Worm (Caenorhabditis elegans) whole organism, early embryonic: ENCODE results near the gene R10E8.6.
"Not testable (repeated sequence)": the region's sequence is repeated elsewhere in the genome, so short reads cannot be mapped to it uniquely, and the experiment has no call there.

ENCODE experiments used
- F13C5.2 ChIP-seq: sonication (generic microtip); optimal IDR thresholded peaks from 2 replicates; lab custom pipeline; 2017; ENCODE audit warnings: mild to moderate bottlenecking, missing genetic modification characterization, inconsistent platforms, missing compliant biosample characterization
- aly-1 ChIP-seq: sonication (generic microtip); optimal IDR thresholded peaks from 2 replicates; lab custom pipeline; 2016; ENCODE audit warnings: missing genetic modification characterization, missing compliant biosample characterization
- ama-1 ChIP-seq: fragments of 150-350 bp; optimal IDR thresholded peaks from 2 replicates; lab custom pipeline; 2014
- ets-7 ChIP-seq: sonication (generic microtip); optimal IDR thresholded peaks from 2 replicates; lab custom pipeline; 2016; ENCODE audit warnings: missing genotype, missing genetic modification characterization, missing compliant biosample characterization
- flt-1 ChIP-seq: fragments of 200-800 bp; sonication (Bioruptor generic); IDR thresholded peaks from 2 replicates; pipeline ENCODE4 v1.3.6; 2022; ENCODE audit warnings: missing genetic modification characterization, missing compliant biosample characterization
- hmbx-1 ChIP-seq: sonication (generic microtip); optimal IDR thresholded peaks from 2 replicates; lab custom pipeline; 2016; ENCODE audit warnings: mild to moderate bottlenecking, missing genetic modification characterization, missing compliant biosample characterization
- hnd-1 ChIP-seq: sonication (generic microtip); optimal IDR thresholded peaks from 2 replicates; lab custom pipeline; 2016; ENCODE audit warnings: missing genetic modification characterization, missing compliant biosample characterization
- pes-1 ChIP-seq: fragments of 200-800 bp; sonication (Bioruptor generic); IDR thresholded peaks from 2 replicates; pipeline ENCODE4 v1.3.6; 2022; ENCODE audit warnings: missing genetic modification reagents, missing genetic modification characterization, missing compliant biosample characterization
- scrt-1 ChIP-seq: fragments of 200-800 bp; sonication (Bioruptor generic); IDR thresholded peaks from 2 replicates; pipeline ENCODE4 v1.3.6; 2022; ENCODE audit warnings: missing genetic modification characterization, missing compliant biosample characterization
- sea-1 ChIP-seq: fragments of 200-800 bp; sonication (Bioruptor generic); conservative IDR thresholded peaks from 2 replicates; pipeline ENCODE4 v1.3.6; 2022; ENCODE audit warnings: missing genetic modification characterization, missing compliant biosample characterization
- tbx-37 ChIP-seq: fragments of 200-800 bp; sonication (Bioruptor generic); conservative IDR thresholded peaks from 2 replicates; pipeline ENCODE4 v1.3.6; 2022; ENCODE audit warnings: missing genetic modification reagents, missing genetic modification characterization, missing compliant biosample characterization
- tra-4 ChIP-seq: sonication (generic microtip); optimal IDR thresholded peaks from 2 replicates; lab custom pipeline; 2017; ENCODE audit warnings: missing genetic modification characterization, missing compliant biosample characterization

Gene R10E8.6

DNA sequence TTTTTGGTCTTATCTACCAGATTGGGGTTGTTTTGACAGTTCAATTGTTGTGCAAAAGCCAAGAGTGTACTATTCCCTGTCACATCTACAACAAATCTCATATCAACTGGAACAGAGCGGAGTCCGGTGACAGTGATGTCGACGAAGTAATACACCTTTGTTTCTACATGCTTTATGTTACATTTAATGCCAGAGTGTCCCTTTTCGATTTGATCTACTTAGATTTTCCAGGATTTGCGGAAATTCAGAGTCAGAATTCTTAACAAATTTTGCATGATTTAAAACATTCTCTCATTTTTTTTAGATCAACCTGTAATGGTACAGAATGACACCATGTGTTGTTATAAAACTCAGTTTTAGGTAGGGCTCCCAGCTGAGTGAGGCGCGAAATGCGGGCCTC is 50.0 kb downstream of the R10E8.6 start, which contains the start of gene F16H6.8:
F16H6.8 (minus strand) TSS at position 101 of the 400 bp plus-strand sequence.
- not testable (repeated sequence) for TF ChIP-seq ama-1 (lab: Kevin White, UChicago); pes-1; ets-7

DNA sequence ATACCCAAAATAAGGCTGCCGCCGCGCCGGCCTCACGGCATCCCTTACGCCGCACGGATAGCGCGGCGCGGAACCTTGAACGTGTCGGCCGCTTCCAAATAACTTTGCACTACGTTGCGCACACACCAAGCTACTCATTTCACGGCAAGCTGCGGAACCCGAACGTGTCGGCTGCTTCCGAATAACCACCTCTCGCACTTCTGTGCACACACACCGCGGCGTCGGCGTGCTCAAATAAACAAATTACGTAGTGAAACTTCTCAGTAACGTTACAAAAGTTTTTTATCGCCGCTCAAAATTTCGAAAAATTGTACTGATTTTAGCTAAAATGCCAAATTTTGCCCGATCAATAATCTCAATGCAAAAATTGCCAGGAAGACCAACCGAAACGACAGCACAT is 53.3 kb downstream of the R10E8.6 start:
- no peak for TF ChIP-seq flt-1 (GFP tag; lab: Robert Waterston, UW)
- TF ChIP-seq hmbx-1 (tag; lab: Kevin White, UChicago), result no peak
- TF ChIP-seq hnd-1 (tag; lab: Kevin White, UChicago), result no peak
- no peak for TF ChIP-seq tbx-37 (GFP tag; lab: Robert Waterston, UW)
- TF ChIP-seq ama-1 (lab: Kevin White, UChicago), result no peak
- no peak for TF ChIP-seq F13C5.2 (tag; lab: Kevin White, UChicago)
- no peak for TF ChIP-seq pes-1
- no peak for TF ChIP-seq sea-1 (GFP tag; lab: Robert Waterston, UW)
- TF ChIP-seq ets-7, result no peak
- TF ChIP-seq aly-1, result no peak
- no peak for TF ChIP-seq scrt-1 (GFP tag; lab: Robert Waterston, UW)
- no peak for TF ChIP-seq tra-4 (tag; lab: Kevin White, UChicago)
